Worm (Caenorhabditis elegans) whole organism, mixed stage, embryonic: ENCODE data around the gene K11H12.6.

Experiments used
- M03D4.4 ChIP-seq: sonication (generic microtip); optimal IDR thresholded peaks from 2 replicates; lab custom pipeline; 2017; ENCODE audit warnings: mild to moderate bottlenecking, missing genetic modification characterization, missing compliant biosample characterization
- drap-1 ChIP-seq: fragments of 200-800 bp; sonication (Bioruptor generic); optimal IDR thresholded peaks from 3 replicates; lab custom pipeline; 2018; ENCODE audit warnings: mild to moderate bottlenecking, missing genetic modification characterization, missing compliant biosample characterization
- elt-3 ChIP-seq: fragments of 150-350 bp; optimal IDR thresholded peaks from 2 replicates; lab custom pipeline; 2014; ENCODE audit warnings: missing biosample characterization, missing genetic modification characterization
- lin-13 ChIP-seq: fragments of 150-350 bp; optimal IDR thresholded peaks from 2 replicates; lab custom pipeline; 2014; ENCODE audit warnings: missing biosample characterization, missing genetic modification characterization
- lsy-2 ChIP-seq: fragments of 150-350 bp; optimal IDR thresholded peaks from 2 replicates; lab custom pipeline; 2014; ENCODE audit warnings: missing biosample characterization, missing genetic modification characterization
- mab-5 ChIP-seq: fragments of 150-350 bp; optimal IDR thresholded peaks from 2 replicates; lab custom pipeline; 2014; ENCODE audit warnings: missing biosample characterization, missing genetic modification characterization
- mep-1 ChIP-seq: fragments of 150-350 bp; optimal IDR thresholded peaks from 2 replicates; lab custom pipeline; 2017; ENCODE audit warnings: missing biosample characterization, missing genetic modification reagents, missing genetic modification characterization, inconsistent platforms
- nhr-237 ChIP-seq: fragments of 150-350 bp; optimal IDR thresholded peaks from 2 replicates; lab custom pipeline; 2014; ENCODE audit warnings: missing biosample characterization, missing genetic modification characterization
- nhr-76 ChIP-seq: sonication (generic microtip); optimal IDR thresholded peaks from 2 replicates; lab custom pipeline; 2017; ENCODE audit warnings: missing biosample characterization, missing genetic modification characterization
- pha-4 ChIP-seq: fragments of 150-350 bp; optimal IDR thresholded peaks from 2 replicates; lab custom pipeline; 2018; ENCODE audit warnings: missing biosample characterization, missing genetic modification reagents, missing genetic modification characterization
- sem-2 ChIP-seq: fragments of 200-800 bp; sonication (Bioruptor generic); optimal IDR thresholded peaks from 2 replicates; lab custom pipeline; 2018; ENCODE audit warnings: mild to moderate bottlenecking, missing genetic modification characterization, missing compliant biosample characterization
- unc-62 ChIP-seq: fragments of 150-350 bp; optimal IDR thresholded peaks from 2 replicates; lab custom pipeline; 2014; ENCODE audit warnings: missing biosample characterization, missing genetic modification reagents, missing genetic modification characterization
- ztf-11 ChIP-seq: fragments of 150-350 bp; optimal IDR thresholded peaks from 2 replicates; lab custom pipeline; 2014; ENCODE audit warnings: missing biosample characterization, missing genetic modification characterization

ce11 chrIV:648362-648761, 18.7 kb upstream of the K11H12.6 start:
- TF ChIP-seq mep-1 (tag; lab: Kevin White, UChicago) (no peak), unc-62 (GFP tag; lab: Kevin White, UChicago) (no peak), drap-1 (GFP tag; lab: Kevin White, UChicago) (no peak), nhr-237 (no peak), ztf-11 (tag; lab: Kevin White, UChicago) (no peak), elt-3 (tag; lab: Kevin White, UChicago) (no peak), sem-2 (GFP tag; lab: Kevin White, UChicago) (no peak), mab-5 (tag; lab: Kevin White, UChicago) (no peak), lsy-2 (tag; lab: Kevin White, UChicago) (no peak), M03D4.4 (tag; lab: Kevin White, UChicago) (no peak), lin-13 (tag; lab: Kevin White, UChicago) (no peak), pha-4 (no peak), nhr-76 (tag; lab: Kevin White, UChicago) (no peak)
